Fruit fly (Drosophila melanogaster) whole organism, embryonic: ENCODE results near the gene rols.

Experiments used
- Adf1 ChIP-seq: fragments of 200-800 bp; sonication (Bioruptor generic); IDR thresholded peaks from 2 replicates; pipeline ENCODE4 v1.3.6; 2022; ENCODE audit warnings: missing biosample characterization, missing genetic modification characterization
- Atf-2 ChIP-seq: fragments of 200-800 bp; sonication (Bioruptor generic); optimal IDR thresholded peaks from 2 replicates; lab custom pipeline; 2016; ENCODE audit warnings: missing biosample characterization, missing genetic modification characterization
- CG10267 ChIP-seq: fragments of 200-800 bp; sonication (Bioruptor generic); optimal IDR thresholded peaks from 2 replicates; lab custom pipeline; 2018; ENCODE audit warnings: missing biosample characterization, mild to moderate bottlenecking, missing genetic modification characterization, moderate library complexity
- CG10321 ChIP-seq: fragments of 200-800 bp; sonication (Bioruptor generic); IDR thresholded peaks from 2 replicates; pipeline ENCODE4 v1.3.6; 2022; ENCODE audit warnings: missing biosample characterization, missing genetic modification characterization
- CG10366 ChIP-seq: fragments of 200-800 bp; sonication (Bioruptor generic); IDR thresholded peaks from 2 replicates; pipeline ENCODE4 v1.3.6; 2022; ENCODE audit warnings: missing biosample characterization, missing genetic modification characterization
- CG10565 ChIP-seq: fragments of 200-800 bp; sonication (Bioruptor generic); optimal IDR thresholded peaks from 3 replicates; lab custom pipeline; 2016; ENCODE audit warnings: missing biosample characterization, mild to moderate bottlenecking, missing genetic modification characterization
- CG10959 ChIP-seq: fragments of 200-800 bp; sonication (Bioruptor generic); IDR thresholded peaks from 2 replicates; pipeline ENCODE4 v1.3.6; 2022; ENCODE audit warnings: missing biosample characterization, missing genetic modification characterization
- CG11504 ChIP-seq: fragments of 200-800 bp; sonication (Bioruptor generic); optimal IDR thresholded peaks from 3 replicates; lab custom pipeline; 2019; ENCODE audit warnings: missing biosample characterization, mild to moderate bottlenecking, missing genetic modification characterization, moderate library complexity
- CG12299 ChIP-seq: fragments of 200-800 bp; sonication (Bioruptor generic); optimal IDR thresholded peaks from 2 replicates; lab custom pipeline; 2018; ENCODE audit warnings: missing biosample characterization, mild to moderate bottlenecking, missing genetic modification characterization
- CG13287 ChIP-seq: fragments of 200-800 bp; sonication (Bioruptor generic); IDR thresholded peaks from 2 replicates; pipeline ENCODE4 v1.3.6; 2022; ENCODE audit warnings: missing biosample characterization, missing genetic modification characterization; ENCODE audit not compliant: partially characterized antibody
- CG15479 ChIP-seq: fragments of 200-800 bp; sonication (Bioruptor generic); optimal IDR thresholded peaks from 3 replicates; lab custom pipeline; 2019; ENCODE audit warnings: missing biosample characterization, mild to moderate bottlenecking, missing genetic modification characterization, moderate library complexity
- CG1603 ChIP-seq: fragments of 200-800 bp; sonication (Bioruptor generic); optimal IDR thresholded peaks from 2 replicates; lab custom pipeline; 2019; ENCODE audit warnings: missing biosample characterization, mild to moderate bottlenecking, missing genetic modification characterization, moderate library complexity
- CG16863 ChIP-seq: fragments of 200-800 bp; sonication (Bioruptor generic); optimal IDR thresholded peaks from 3 replicates; lab custom pipeline; 2016; ENCODE audit warnings: missing biosample characterization, missing genetic modification characterization
- CG17186 ChIP-seq: fragments of 200-800 bp; sonication (Bioruptor generic); optimal IDR thresholded peaks from 3 replicates; lab custom pipeline; 2017; ENCODE audit warnings: missing biosample characterization, missing genetic modification reagents, missing genetic modification characterization
- CG17385 ChIP-seq: fragments of 200-800 bp; sonication (Bioruptor generic); optimal IDR thresholded peaks from 3 replicates; lab custom pipeline; 2018; ENCODE audit warnings: missing biosample characterization, mild to moderate bottlenecking, missing genetic modification characterization
- CG2712 ChIP-seq: fragments of 200-800 bp; optimal IDR thresholded peaks from 3 replicates; lab custom pipeline; 2019; ENCODE audit warnings: missing biosample characterization, mild to moderate bottlenecking, missing genetic modification characterization, moderate library complexity
- CG31441 ChIP-seq: fragments of 200-800 bp; sonication (Bioruptor generic); IDR thresholded peaks from 2 replicates; pipeline ENCODE4 v1.3.6; 2022; ENCODE audit warnings: missing biosample characterization, missing genetic modification characterization
- CG32532 ChIP-seq: fragments of 200-800 bp; sonication (Bioruptor generic); IDR thresholded peaks from 2 replicates; pipeline ENCODE4 v1.3.6; 2022; ENCODE audit warnings: missing biosample characterization, missing genetic modification characterization
- CG34224 ChIP-seq: fragments of 200-800 bp; sonication (Bioruptor generic); IDR thresholded peaks from 3 replicates; pipeline ENCODE4 v1.3.6; 2022; ENCODE audit warnings: missing biosample characterization, missing genetic modification characterization; ENCODE audit not compliant: partially characterized antibody
- CG4328 ChIP-seq: fragments of 200-800 bp; sonication (Bioruptor generic); optimal IDR thresholded peaks from 3 replicates; lab custom pipeline; 2017; ENCODE audit warnings: missing biosample characterization, missing genetic modification reagents, missing genetic modification characterization
- CG7556 ChIP-seq: fragments of 200-800 bp; sonication (Bioruptor generic); optimal IDR thresholded peaks from 2 replicates; lab custom pipeline; 2017; ENCODE audit warnings: missing biosample characterization, mild to moderate bottlenecking, missing genetic modification characterization
- CG9609 ChIP-seq: fragments of 200-800 bp; sonication (Bioruptor generic); optimal IDR thresholded peaks from 3 replicates; lab custom pipeline; 2016; ENCODE audit warnings: missing biosample characterization, missing genetic modification characterization
- Dbx ChIP-seq: fragments of 200-800 bp; sonication (Bioruptor generic); IDR thresholded peaks from 3 replicates; pipeline ENCODE4 v1.3.6; 2022; ENCODE audit warnings: missing biosample characterization, missing genetic modification characterization
- Dip2 ChIP-seq: fragments of 200-800 bp; sonication (Bioruptor generic); IDR thresholded peaks from 2 replicates; pipeline ENCODE4 v1.3.6; 2022; ENCODE audit warnings: missing biosample characterization, missing genetic modification characterization
- Fer1 ChIP-seq: fragments of 200-800 bp; sonication (Bioruptor generic); optimal IDR thresholded peaks from 2 replicates; lab custom pipeline; 2017; ENCODE audit warnings: missing biosample characterization, mild to moderate bottlenecking, missing genetic modification characterization
- Hr3 ChIP-seq: fragments of 200-800 bp; sonication (Bioruptor generic); optimal IDR thresholded peaks from 3 replicates; lab custom pipeline; 2016; ENCODE audit warnings: missing biosample characterization, missing genetic modification characterization
- Hr39 ChIP-seq: fragments of >200 bp; optimal IDR thresholded peaks from 2 replicates; lab custom pipeline; 2017
- NK7.1 ChIP-seq: fragments of 200-800 bp; sonication (Bioruptor generic); optimal IDR thresholded peaks from 3 replicates; lab custom pipeline; 2016; ENCODE audit warnings: missing biosample characterization, missing genetic modification characterization
- Nf-YB ChIP-seq: fragments of 200-800 bp; sonication (Bioruptor generic); optimal IDR thresholded peaks from 3 replicates; lab custom pipeline; 2019; ENCODE audit warnings: missing biosample characterization, mild to moderate bottlenecking, missing genetic modification characterization, moderate library complexity
- Nf-YC ChIP-seq: fragments of 200-800 bp; optimal IDR thresholded peaks from 3 replicates; lab custom pipeline; 2019; ENCODE audit warnings: missing biosample characterization, mild to moderate bottlenecking, missing genetic modification characterization, moderate library complexity
- al ChIP-seq: fragments of 200-800 bp; sonication (Bioruptor generic); IDR thresholded peaks from 2 replicates; pipeline ENCODE4 v1.3.6; 2022; ENCODE audit warnings: missing biosample characterization, missing genetic modification characterization
- bbx ChIP-seq: fragments of 200-800 bp; sonication (Bioruptor generic); IDR thresholded peaks from 2 replicates; pipeline ENCODE4 v1.3.6; 2022; ENCODE audit warnings: missing biosample characterization, missing genetic modification characterization; ENCODE audit not compliant: partially characterized antibody
- bsh ChIP-seq, 2 experiments: fragments of 200-800 bp; sonication (Bioruptor generic); optimal IDR thresholded peaks; 2 replicates each; lab custom pipeline; 2017 to 2018; ENCODE audit warnings: mild to moderate bottlenecking in 2 of 2, missing biosample characterization in 2 of 2, missing genetic modification characterization in 2 of 2, moderate library complexity in 1 of 2
- btn ChIP-seq: fragments of 200-800 bp; sonication (Bioruptor generic); optimal IDR thresholded peaks from 2 replicates; lab custom pipeline; 2016; ENCODE audit warnings: missing biosample characterization, missing genetic modification characterization
- cas ChIP-seq: fragments of 200-800 bp; sonication (Bioruptor generic); IDR thresholded peaks from 2 replicates; pipeline ENCODE4 v1.3.6; 2022; ENCODE audit warnings: missing biosample characterization, missing genetic modification characterization
- eve ChIP-seq, 2 experiments: fragments of >200 bp; optimal IDR thresholded peaks; 2 replicates each; lab custom pipeline; 2017; ENCODE audit warnings: missing biosample characterization in 2 of 2, missing genetic modification characterization in 2 of 2
- oc ChIP-seq: fragments of 200-800 bp; sonication (Bioruptor generic); optimal IDR thresholded peaks from 2 replicates; lab custom pipeline; 2018; ENCODE audit warnings: missing biosample characterization, mild to moderate bottlenecking, missing genetic modification characterization, moderate library complexity
- onecut ChIP-seq: fragments of 200-800 bp; sonication (Bioruptor generic); IDR thresholded peaks from 2 replicates; pipeline ENCODE4 v1.3.6; 2022; ENCODE audit warnings: missing biosample characterization, missing genetic modification characterization
- pb ChIP-seq: fragments of 200-800 bp; sonication (Bioruptor generic); optimal IDR thresholded peaks from 3 replicates; lab custom pipeline; 2016; ENCODE audit warnings: missing biosample characterization, missing genetic modification characterization
- pho ChIP-seq: fragments of 200-800 bp; sonication (Bioruptor generic); optimal IDR thresholded peaks from 2 replicates; lab custom pipeline; 2016; ENCODE audit warnings: missing biosample characterization, missing genetic modification characterization
- pros ChIP-seq: fragments of 200-800 bp; sonication (Bioruptor generic); optimal IDR thresholded peaks from 3 replicates; lab custom pipeline; 2019; ENCODE audit warnings: missing biosample characterization, mild to moderate bottlenecking, missing genetic modification characterization, moderate library complexity
- run ChIP-seq: fragments of 200-800 bp; sonication (Bioruptor generic); optimal IDR thresholded peaks from 3 replicates; lab custom pipeline; 2018; ENCODE audit warnings: missing biosample characterization, mild to moderate bottlenecking, missing genetic modification characterization
- schlank ChIP-seq: fragments of 200-800 bp; sonication (Bioruptor generic); optimal IDR thresholded peaks from 2 replicates; lab custom pipeline; 2018; ENCODE audit warnings: missing biosample characterization, mild to moderate bottlenecking, missing genetic modification characterization
- slbo ChIP-seq: fragments of 200-800 bp; sonication (Bioruptor generic); IDR thresholded peaks from 2 replicates; pipeline ENCODE4 v1.3.6; 2022; ENCODE audit warnings: missing biosample characterization, missing genetic modification characterization
- slp2 ChIP-seq: fragments of 200-800 bp; sonication (Bioruptor generic); optimal IDR thresholded peaks from 2 replicates; lab custom pipeline; 2016; ENCODE audit warnings: missing biosample characterization, missing genetic modification characterization
- so ChIP-seq: fragments of 200-800 bp; sonication (Bioruptor generic); IDR thresholded peaks from 3 replicates; pipeline ENCODE4 v1.3.6; 2022; ENCODE audit warnings: missing biosample characterization, missing genetic modification characterization
- ttk ChIP-seq: fragments of 200-800 bp; sonication (Bioruptor generic); IDR thresholded peaks from 2 replicates; pipeline ENCODE4 v2.1.2; 2022; ENCODE audit warnings: missing biosample characterization, missing genetic modification characterization
- vnd ChIP-seq: fragments of 200-800 bp; sonication (Bioruptor generic); IDR thresholded peaks from 3 replicates; pipeline ENCODE4 v1.3.6; 2022; ENCODE audit warnings: missing biosample characterization, missing genetic modification characterization; ENCODE audit not compliant: partially characterized antibody

rols gene

dm6 chr3L:12056286-12057178 lies 8.1 kb downstream of the rols start (continued):
- TF ChIP-seq Atf-2 (GFP tag; lab: Kevin White, UChicago) (peak; percentile 73), CG10565 (GFP tag; lab: Kevin White, UChicago) (peak; percentile 18), CG1603 (tag; lab: Kevin White, UChicago) (peak; percentile 57), CG32532 (GFP tag; lab: Robert Waterston, UW) (peak; percentile 17; the same call in 1 of the 2 replicates), Fer1 (GFP tag; lab: Kevin White, UChicago) (peak; percentile 62), Adf1 (GFP tag; lab: Robert Waterston, UW) (peak; percentile 55), CG10959 (GFP tag; lab: Robert Waterston, UW) (0 out of 2 replicates have a peak, but pooled peaks have one; percentile 42), CG16863 (GFP tag; lab: Kevin White, UChicago) (peak; percentile 74), CG7556 (GFP tag; lab: Kevin White, UChicago) (peak; percentile 85), Dip2 (GFP tag; lab: Robert Waterston, UW) (no peak), CG11504 (tag; lab: Kevin White, UChicago) (peak; percentile 79), CG12299 (tag; lab: Kevin White, UChicago) (no peak), so (GFP tag; lab: Robert Waterston, UW) (peak; percentile 30; the same call in 1 of the 3 replicates), Hr39 (lab: Kevin White, UChicago) (no peak), slbo (GFP tag; lab: Robert Waterston, UW) (peak; percentile 42), pros (GFP tag; lab: Kevin White, UChicago) (peak; percentile 30), Nf-YB (GFP tag; lab: Kevin White, UChicago) (peak; percentile 49), eve (GFP tag; optimal IDR thresholded peaks at IDR 0.05; lab: Kevin White, UChicago) (peak in 1 of 2 experiments; percentile 90), bbx (peak; percentile 62), onecut (GFP tag; lab: Robert Waterston, UW) (peak; percentile 53; the same call in 1 of the 2 replicates), CG17186 (peak; percentile 51), Nf-YC (tag; lab: Kevin White, UChicago) (no peak), CG10321 (no peak), cas (GFP tag; lab: Robert Waterston, UW) (no peak), Hr3 (GFP tag; lab: Kevin White, UChicago) (peak; percentile 67), vnd (GFP tag; lab: Robert Waterston, UW) (no peak), CG31441 (GFP tag; lab: Robert Waterston, UW) (peak; percentile 66), CG10366 (GFP tag; lab: Robert Waterston, UW) (peak; percentile 52), run (tag; lab: Kevin White, UChicago) (peak; percentile 54), CG2712 (tag; lab: Kevin White, UChicago) (peak; percentile 73), pho (peak; percentile 62), oc (tag; lab: Kevin White, UChicago) (no peak), Dbx (GFP tag; lab: Robert Waterston, UW) (0 out of 3 replicates have a peak, but pooled peaks have one; percentile 19), CG15479 (GFP tag; lab: Kevin White, UChicago) (peak; percentile 74), CG17385 (GFP tag; lab: Kevin White, UChicago) (peak; percentile 45), CG34224 (peak; percentile 42; the same call in 1 of the 3 replicates), slp2 (peak; percentile 70), schlank (tag; lab: Kevin White, UChicago) (peak; percentile 18), CG10267 (tag; lab: Kevin White, UChicago) (peak; percentile 77), CG9609 (GFP tag; lab: Kevin White, UChicago) (peak; percentile 63), btn (GFP tag; lab: Kevin White, UChicago) (peak; percentile 48), ttk (GFP tag; lab: Robert Waterston, UW) (no peak; the same call in 1 of the 2 replicates), CG13287 (GFP tag; lab: Robert Waterston, UW) (peak; percentile 45; the same call in 1 of the 2 replicates), NK7.1 (GFP tag; lab: Kevin White, UChicago) (peak; percentile 76), pb (peak; percentile 29), al (GFP tag; lab: Robert Waterston, UW) (peak; percentile 21; the same call in 1 of the 2 replicates), CG4328 (no peak), bsh (GFP tag; optimal IDR thresholded peaks at IDR 0.05; lab: Kevin White, UChicago) (peak in 1 of 2 experiments; percentile 41)
